Worm (Caenorhabditis elegans) whole organism, mixed stage, embryonic: ENCODE measurements around the gene fbxa-108.

Source experiments
- ces-1 ChIP-seq: fragments of 150-350 bp; optimal IDR thresholded peaks from 2 replicates; lab custom pipeline; 2014; ENCODE audit warnings: missing biosample characterization, missing genetic modification reagents, missing genetic modification characterization
- lsy-2 ChIP-seq: fragments of 150-350 bp; optimal IDR thresholded peaks from 2 replicates; lab custom pipeline; 2014; ENCODE audit warnings: missing biosample characterization, missing genetic modification characterization
- nhr-12 ChIP-seq: fragments of 150-350 bp; optimal IDR thresholded peaks from 2 replicates; lab custom pipeline; 2014; ENCODE audit warnings: missing biosample characterization, missing genetic modification characterization
- nhr-237 ChIP-seq: fragments of 150-350 bp; optimal IDR thresholded peaks from 2 replicates; lab custom pipeline; 2014; ENCODE audit warnings: missing biosample characterization, missing genetic modification characterization

- TF ChIP-seq ces-1 (GFP tag; lab: Kevin White, UChicago), result no peak
- no peak for TF ChIP-seq lsy-2 (tag; lab: Kevin White, UChicago)
- TF ChIP-seq nhr-237, result no peak
- no peak for TF ChIP-seq nhr-12
Observed at ce11 chrV:17615609-17616008, 43.6 kb downstream of the fbxa-108 start, which contains the start of gene Y6G8.5.
